Worm (Caenorhabditis elegans) whole organism, L2 larva: Measurements from ENCODE around the gene tim-1.

Experiments used
- F13H6.1 ChIP-seq: sonication (generic microtip); optimal IDR thresholded peaks from 2 replicates; lab custom pipeline; 2016; ENCODE audit warnings: missing genetic modification characterization, missing compliant biosample characterization
- snpc-4 ChIP-seq: fragments of 150-350 bp; optimal IDR thresholded peaks from 2 replicates; lab custom pipeline; 2014; ENCODE audit warnings: missing biosample characterization, missing genetic modification characterization
- unc-39 ChIP-seq: fragments of 150-350 bp; optimal IDR thresholded peaks from 2 replicates; lab custom pipeline; 2014; ENCODE audit warnings: missing biosample characterization, missing genetic modification characterization
- unc-62 ChIP-seq: fragments of 150-350 bp; optimal IDR thresholded peaks from 2 replicates; lab custom pipeline; 2014; ENCODE audit warnings: missing biosample characterization, missing genetic modification reagents, missing genetic modification characterization
- ztf-4 ChIP-seq: fragments of 150-350 bp; optimal IDR thresholded peaks from 2 replicates; lab custom pipeline; 2014; ENCODE audit warnings: missing biosample characterization, missing genetic modification characterization

DNA sequence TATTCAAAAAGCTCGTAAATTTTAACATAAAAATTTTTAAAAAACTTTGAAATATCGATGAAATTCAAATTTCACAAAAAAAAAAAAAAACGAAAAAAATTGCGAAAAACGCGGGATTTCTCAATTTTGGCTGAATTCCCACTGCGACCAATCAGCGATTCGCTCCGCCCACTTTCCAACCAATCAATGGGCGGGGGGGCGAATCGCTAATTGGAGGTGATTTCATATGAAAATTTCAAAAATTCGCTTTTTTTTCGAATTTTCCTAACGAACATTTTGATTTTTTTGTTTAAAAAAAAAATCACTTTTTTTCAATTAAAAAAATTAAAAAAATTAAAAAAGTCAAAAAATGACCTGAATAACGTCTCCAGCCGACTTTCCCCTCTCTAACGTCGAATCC, 20.4 kb upstream of the tim-1 start:
- TF ChIP-seq ztf-4 (no peak), snpc-4 (tag; lab: Kevin White, UChicago) (no peak), unc-39 (tag; lab: Kevin White, UChicago) (no peak), F13H6.1 (tag; lab: Kevin White, UChicago) (no peak), unc-62 (GFP tag; lab: Kevin White, UChicago) (no peak)
